Fruit fly (Drosophila melanogaster) whole organism, embryonic: ENCODE data around the gene eEF1alpha2.

Source experiments
- Abd-B ChIP-seq: fragments of 200-800 bp; sonication (Bioruptor generic); optimal IDR thresholded peaks from 2 replicates; lab custom pipeline; 2018; ENCODE audit warnings: missing biosample characterization, mild to moderate bottlenecking, missing genetic modification characterization, moderate library complexity
- BEAF-32 ChIP-seq: fragments of 200-800 bp; sonication (Bioruptor generic); optimal IDR thresholded peaks from 3 replicates; lab custom pipeline; 2017; ENCODE audit warnings: missing biosample characterization, missing genetic modification characterization, mild to moderate bottlenecking, moderate library complexity, missing genetic modification reagents
- CG10366 ChIP-seq: fragments of 200-800 bp; sonication (Bioruptor generic); IDR thresholded peaks from 2 replicates; pipeline ENCODE4 v1.3.6; 2022; ENCODE audit warnings: missing biosample characterization, missing genetic modification characterization
- CG11456 ChIP-seq: fragments of 200-800 bp; sonication (Bioruptor generic); IDR thresholded peaks from 3 replicates; pipeline ENCODE4 v1.3.6; 2022; ENCODE audit warnings: missing biosample characterization, missing genetic modification characterization
- CG13296 ChIP-seq: fragments of 200-800 bp; sonication (Bioruptor generic); optimal IDR thresholded peaks from 3 replicates; lab custom pipeline; 2018; ENCODE audit warnings: missing biosample characterization, mild to moderate bottlenecking, missing genetic modification characterization
- CG13624 ChIP-seq: fragments of 200-800 bp; sonication (Bioruptor generic); optimal IDR thresholded peaks from 2 replicates; lab custom pipeline; 2016; ENCODE audit warnings: missing biosample characterization, missing genetic modification characterization
- CG14860 ChIP-seq: fragments of 200-800 bp; sonication (Bioruptor generic); IDR thresholded peaks from 3 replicates; pipeline ENCODE4 v1.3.6; 2022; ENCODE audit warnings: missing biosample characterization, missing genetic modification characterization; ENCODE audit not compliant: partially characterized antibody
- CG15514 ChIP-seq: fragments of 200-800 bp; sonication (Bioruptor generic); optimal IDR thresholded peaks from 3 replicates; lab custom pipeline; 2017; ENCODE audit warnings: missing biosample characterization, missing genetic modification characterization, mild to moderate bottlenecking, moderate library complexity, missing genetic modification reagents
- CG15601 ChIP-seq: fragments of 200-800 bp; sonication (Bioruptor generic); optimal IDR thresholded peaks from 3 replicates; lab custom pipeline; 2019; ENCODE audit warnings: missing biosample characterization, mild to moderate bottlenecking, missing genetic modification characterization, moderate library complexity
- CG16813 ChIP-seq: fragments of 200-800 bp; sonication (Bioruptor generic); IDR thresholded peaks from 3 replicates; pipeline ENCODE4 v1.3.6; 2022; ENCODE audit warnings: missing biosample characterization, missing genetic modification characterization; ENCODE audit not compliant: partially characterized antibody
- CG1792 ChIP-seq: fragments of 200-800 bp; sonication (Bioruptor generic); optimal IDR thresholded peaks from 2 replicates; lab custom pipeline; 2016; ENCODE audit warnings: missing biosample characterization, missing genetic modification characterization
- CG18619 ChIP-seq: fragments of 200-800 bp; sonication (Bioruptor generic); optimal IDR thresholded peaks from 3 replicates; lab custom pipeline; 2017; ENCODE audit warnings: missing biosample characterization, mild to moderate bottlenecking, missing genetic modification characterization
- CG2129 ChIP-seq: fragments of 200-800 bp; sonication (Bioruptor generic); IDR thresholded peaks from 2 replicates; pipeline ENCODE4 v1.3.6; 2022; ENCODE audit warnings: missing biosample characterization, missing genetic modification characterization; ENCODE audit not compliant: partially characterized antibody
- CG30431 ChIP-seq: fragments of 200-800 bp; sonication (Bioruptor generic); optimal IDR thresholded peaks from 2 replicates; lab custom pipeline; 2017; ENCODE audit warnings: missing biosample characterization, missing genetic modification characterization
- CG31365 ChIP-seq: fragments of 200-800 bp; sonication (Bioruptor generic); optimal IDR thresholded peaks from 2 replicates; lab custom pipeline; 2018; ENCODE audit warnings: missing biosample characterization, mild to moderate bottlenecking, missing genetic modification characterization
- CG3995 ChIP-seq: fragments of 200-800 bp; sonication (Bioruptor generic); optimal IDR thresholded peaks from 3 replicates; lab custom pipeline; 2016; ENCODE audit warnings: missing biosample characterization, missing genetic modification characterization
- CG4820 ChIP-seq: fragments of 200-800 bp; sonication (Bioruptor generic); optimal IDR thresholded peaks from 3 replicates; lab custom pipeline; 2016; ENCODE audit warnings: missing biosample characterization, missing genetic modification characterization
- CG6689 ChIP-seq: fragments of 200-800 bp; sonication (Bioruptor generic); IDR thresholded peaks from 2 replicates; pipeline ENCODE4 v1.3.6; 2022; ENCODE audit warnings: missing biosample characterization, missing genetic modification characterization
- CG7745 ChIP-seq: fragments of 200-800 bp; sonication (Bioruptor generic); optimal IDR thresholded peaks from 2 replicates; lab custom pipeline; 2018; ENCODE audit warnings: missing biosample characterization, mild to moderate bottlenecking, missing genetic modification characterization, moderate library complexity
- CG8089 ChIP-seq: fragments of 200-800 bp; sonication (Bioruptor generic); optimal IDR thresholded peaks from 3 replicates; lab custom pipeline; 2016; ENCODE audit warnings: missing biosample characterization, missing genetic modification characterization
- CG8290 ChIP-seq, 3 experiments: fragments of 200-800 bp; sonication (Bioruptor generic); optimal IDR thresholded peaks; 2 replicates each; lab custom pipeline; 2016 to 2019; ENCODE audit warnings: missing biosample characterization in 3 of 3, missing genetic modification characterization in 3 of 3, mild to moderate bottlenecking in 2 of 3, moderate library complexity in 1 of 3
- CG8388 ChIP-seq: fragments of 200-800 bp; sonication (Bioruptor generic); optimal IDR thresholded peaks from 2 replicates; lab custom pipeline; 2019; ENCODE audit warnings: missing biosample characterization, mild to moderate bottlenecking, missing genetic modification characterization, moderate library complexity
- Dbx ChIP-seq: fragments of 200-800 bp; sonication (Bioruptor generic); IDR thresholded peaks from 3 replicates; pipeline ENCODE4 v1.3.6; 2022; ENCODE audit warnings: missing biosample characterization, missing genetic modification characterization
- Doc2 ChIP-seq: fragments of 200-800 bp; sonication (Bioruptor generic); IDR thresholded peaks from 2 replicates; pipeline ENCODE4 v1.3.6; 2022; ENCODE audit warnings: missing biosample characterization, missing genetic modification characterization
- Dp ChIP-seq: fragments of 200-800 bp; sonication (Bioruptor generic); optimal IDR thresholded peaks from 2 replicates; lab custom pipeline; 2018; ENCODE audit warnings: missing biosample characterization, mild to moderate bottlenecking, missing genetic modification characterization, moderate library complexity
- ERR ChIP-seq: fragments of 200-800 bp; sonication (Bioruptor generic); optimal IDR thresholded peaks from 2 replicates; lab custom pipeline; 2016; ENCODE audit warnings: missing biosample characterization, missing genetic modification characterization
- Eip74EF ChIP-seq, 2 experiments: fragments of 200-800 bp in 1 of 2; fragments of >200 bp in 1 of 2; sonication (Bioruptor generic) in 1 of 2; optimal IDR thresholded peaks; 2 replicates each; lab custom pipeline; 2017 to 2019; ENCODE audit warnings: missing biosample characterization in 2 of 2, missing genetic modification characterization in 2 of 2, mild to moderate bottlenecking in 1 of 2, moderate library complexity in 1 of 2
- GATAe ChIP-seq: fragments of 200-800 bp; sonication (Bioruptor generic); conservative IDR thresholded peaks from 2 replicates; pipeline ENCODE4 v1.3.6; 2022; ENCODE audit warnings: missing biosample characterization, missing genetic modification characterization
- Gug ChIP-seq: fragments of 200-800 bp; sonication (Bioruptor generic); IDR thresholded peaks from 4 replicates; pipeline ENCODE4 v1.3.6; 2022; ENCODE audit warnings: missing biosample characterization, missing genetic modification characterization
- Pdp1 ChIP-seq, 2 experiments: fragments of 200-800 bp; sonication (Bioruptor generic); optimal IDR thresholded peaks; 3 replicates each; lab custom pipeline; 2016; ENCODE audit warnings: missing biosample characterization in 2 of 2, missing genetic modification characterization in 2 of 2, mild to moderate bottlenecking in 1 of 2, moderate library complexity in 1 of 2
- Scr ChIP-seq: fragments of 200-800 bp; sonication (Bioruptor generic); IDR thresholded peaks from 2 replicates; pipeline ENCODE4 v1.3.6; 2022; ENCODE audit warnings: missing biosample characterization, missing genetic modification characterization; ENCODE audit not compliant: partially characterized antibody
- Sox102F ChIP-seq: fragments of 200-800 bp; sonication (Bioruptor generic); optimal IDR thresholded peaks from 2 replicates; lab custom pipeline; 2018; ENCODE audit warnings: missing biosample characterization, mild to moderate bottlenecking, missing genetic modification characterization, moderate library complexity
- TFAM ChIP-seq: fragments of 200-800 bp; sonication (Bioruptor generic); optimal IDR thresholded peaks from 2 replicates; lab custom pipeline; 2017; ENCODE audit warnings: missing biosample characterization, missing genetic modification characterization, inconsistent platforms
- Trl ChIP-seq, 3 experiments: fragments of >200 bp in 2 of 3; fragments of 200-800 bp in 1 of 3; sonication (Bioruptor generic) in 1 of 3; optimal IDR thresholded peaks; 2 replicates in 1 of 3; 3 replicates in 2 of 3; lab custom pipeline; 2016 to 2017; ENCODE audit warnings: missing biosample characterization in 1 of 3, missing genetic modification characterization in 1 of 3
- bab2 ChIP-seq: fragments of 200-800 bp; sonication (Bioruptor generic); optimal IDR thresholded peaks from 2 replicates; lab custom pipeline; 2016; ENCODE audit warnings: missing biosample characterization, missing genetic modification characterization
- chinmo ChIP-seq: fragments of 200-800 bp; sonication (Bioruptor generic); IDR thresholded peaks from 4 replicates; pipeline ENCODE4 v1.3.6; 2022; ENCODE audit warnings: missing biosample characterization, missing genetic modification characterization; ENCODE audit not compliant: partially characterized antibody
- da ChIP-seq: fragments of 200-800 bp; sonication (Bioruptor generic); optimal IDR thresholded peaks from 2 replicates; lab custom pipeline; 2016; ENCODE audit warnings: missing biosample characterization, missing genetic modification characterization
- dimm ChIP-seq: fragments of 200-800 bp; sonication (Bioruptor generic); IDR thresholded peaks from 2 replicates; pipeline ENCODE4 v1.3.6; 2022; ENCODE audit warnings: missing biosample characterization, missing genetic modification characterization
- dm ChIP-seq: fragments of 200-800 bp; sonication (Bioruptor generic); optimal IDR thresholded peaks from 3 replicates; lab custom pipeline; 2016; ENCODE audit warnings: missing biosample characterization, missing genetic modification characterization
- gcm ChIP-seq: fragments of 200-800 bp; sonication (Bioruptor generic); optimal IDR thresholded peaks from 2 replicates; lab custom pipeline; 2019; ENCODE audit warnings: missing biosample characterization, mild to moderate bottlenecking, missing genetic modification characterization, moderate library complexity
- gsb-n ChIP-seq: fragments of 200-800 bp; sonication (Bioruptor generic); optimal IDR thresholded peaks from 3 replicates; lab custom pipeline; 2018; ENCODE audit warnings: missing biosample characterization, mild to moderate bottlenecking, missing genetic modification characterization
- inv ChIP-seq: fragments of 200-800 bp; sonication (Bioruptor generic); IDR thresholded peaks from 2 replicates; pipeline ENCODE4 v1.3.6; 2022; ENCODE audit warnings: missing biosample characterization, missing genetic modification characterization; ENCODE audit not compliant: partially characterized antibody
- shn ChIP-seq: fragments of 200-800 bp; sonication (Bioruptor generic); optimal IDR thresholded peaks from 3 replicates; lab custom pipeline; 2016; ENCODE audit warnings: missing biosample characterization, missing genetic modification characterization
- sim ChIP-seq: fragments of 200-800 bp; sonication (Bioruptor generic); IDR thresholded peaks from 2 replicates; pipeline ENCODE4 v1.3.6; 2022; ENCODE audit warnings: missing biosample characterization, missing genetic modification characterization
- sr ChIP-seq: fragments of 200-800 bp; sonication (Bioruptor generic); IDR thresholded peaks from 3 replicates; pipeline ENCODE4 v1.3.6; 2022; ENCODE audit warnings: missing biosample characterization, missing genetic modification characterization
- wor ChIP-seq: fragments of 200-800 bp; sonication (Bioruptor generic); IDR thresholded peaks from 2 replicates; pipeline ENCODE4 v1.3.6; 2022; ENCODE audit warnings: missing biosample characterization, missing genetic modification characterization
- yki ChIP-seq: fragments of >200 bp; optimal IDR thresholded peaks from 3 replicates; lab custom pipeline; 2018

The eEF1alpha2 gene

DNA sequence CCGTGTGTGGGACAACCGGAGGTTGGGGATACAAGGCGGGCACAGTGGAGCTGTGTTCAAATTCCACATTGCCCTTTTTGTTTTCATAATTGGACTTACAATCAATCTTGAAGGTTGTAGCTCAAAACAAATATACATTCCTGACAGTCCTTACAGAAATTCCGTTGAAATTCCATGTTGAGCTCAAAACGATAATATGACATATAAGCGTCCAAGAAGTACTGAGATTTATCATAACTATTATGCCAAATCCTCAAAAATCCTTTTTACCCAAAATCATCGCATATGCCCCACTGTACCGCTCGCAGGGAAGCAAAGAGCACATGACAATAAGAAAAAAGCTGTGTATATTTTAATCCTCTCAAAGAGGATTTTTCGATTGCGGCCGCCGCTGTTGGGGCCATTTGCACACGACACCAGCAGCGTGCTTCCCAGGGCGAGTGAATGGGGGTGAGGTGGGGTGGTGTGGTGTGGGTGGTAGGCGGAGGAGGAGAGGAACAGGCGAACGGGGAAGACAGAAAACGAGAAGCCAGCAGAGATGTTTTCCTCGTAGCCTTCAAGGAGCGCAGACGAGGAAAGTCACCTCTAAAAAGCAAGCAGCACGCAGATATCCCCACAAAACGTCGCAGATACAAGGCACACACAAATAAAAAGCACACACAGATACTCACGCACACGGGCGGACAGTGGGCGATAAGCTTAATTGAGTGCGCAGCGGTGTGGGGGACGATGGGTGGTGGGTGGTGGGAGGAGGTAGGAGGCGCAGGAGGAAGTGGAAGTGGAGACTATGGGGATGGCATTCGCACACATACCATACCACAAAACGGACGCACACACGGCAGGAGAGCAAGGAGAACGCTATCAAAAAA lies 20.7 kb upstream of the eEF1alpha2 start (continued):
- TF ChIP-seq ERR (GFP tag; lab: Kevin White, UChicago) (peak; percentile 63), wor (GFP tag; lab: Robert Waterston, UW) (peak; percentile 45; the same call in 1 of the 2 replicates), CG8290 (GFP tag; optimal IDR thresholded peaks at IDR 0.05; lab: Kevin White, UChicago) (no peak), CG8290 (tag; optimal IDR thresholded peaks at IDR 0.05; lab: Kevin White, UChicago) (peak in 1 of 2 experiments; percentile 51), CG13624 (GFP tag; lab: Kevin White, UChicago) (peak; percentile 76), CG8089 (GFP tag; lab: Kevin White, UChicago) (peak; percentile 41), CG11456 (GFP tag; lab: Robert Waterston, UW) (no peak), CG18619 (GFP tag; lab: Kevin White, UChicago) (peak; percentile 65), da (GFP tag; lab: Kevin White, UChicago) (no peak), Doc2 (GFP tag; lab: Robert Waterston, UW) (no peak), CG3995 (GFP tag; lab: Kevin White, UChicago) (no peak), dm (no peak), Scr (no peak), CG8388 (GFP tag; lab: Kevin White, UChicago) (peak; percentile 43), CG2129 (GFP tag; lab: Robert Waterston, UW) (no peak), gcm (GFP tag; lab: Kevin White, UChicago) (no peak), Dbx (GFP tag; lab: Robert Waterston, UW) (0 out of 3 replicates have a peak, but pooled peaks have one; percentile 17), CG15601 (tag; lab: Kevin White, UChicago) (peak; percentile 2), gsb-n (tag; lab: Kevin White, UChicago) (peak; percentile 17), CG15514 (peak; percentile 50), sr (GFP tag; lab: Robert Waterston, UW) (peak; percentile 45; the same call in 1 of the 3 replicates), BEAF-32 (GFP tag; lab: Kevin White, UChicago) (no peak), Pdp1 (GFP tag; optimal IDR thresholded peaks at IDR 0.05; lab: Kevin White, UChicago) (peak; percentile 25 to 47), Trl (optimal IDR thresholded peaks at IDR 0.05; lab: Kevin White, UChicago) (no peak), Trl (GFP tag; optimal IDR thresholded peaks at IDR 0.05; lab: Kevin White, UChicago) (peak; percentile 55), Abd-B (GFP tag; lab: Kevin White, UChicago) (peak; percentile 59), inv (GFP tag; lab: Robert Waterston, UW) (no peak), CG6689 (GFP tag; lab: Robert Waterston, UW) (peak; percentile 53; the same call in 1 of the 2 replicates), GATAe (GFP tag; lab: Robert Waterston, UW) (no peak), CG30431 (GFP tag; lab: Kevin White, UChicago) (peak; percentile 60), Gug (GFP tag; lab: Robert Waterston, UW) (peak; percentile 52; the same call in 2 of the 4 replicates), CG10366 (peak; percentile 51), CG4820 (GFP tag; lab: Kevin White, UChicago) (no peak), CG13296 (peak; percentile 53), chinmo (GFP tag; lab: Robert Waterston, UW) (0 out of 4 replicates have a peak, but pooled peaks have one; percentile 40), CG7745 (tag; lab: Kevin White, UChicago) (no peak), CG31365 (tag; lab: Kevin White, UChicago) (no peak), dimm (no peak), yki (lab: Kevin White, UChicago) (no peak), CG16813 (GFP tag; lab: Robert Waterston, UW) (no peak), TFAM (GFP tag; lab: Kevin White, UChicago) (no peak), Dp (GFP tag; lab: Kevin White, UChicago) (no peak), Sox102F (GFP tag; lab: Kevin White, UChicago) (peak; percentile 68), shn (GFP tag; lab: Kevin White, UChicago) (peak; percentile 73), CG14860 (GFP tag; lab: Robert Waterston, UW) (no peak), bab2 (peak; percentile 48), sim (GFP tag; lab: Robert Waterston, UW) (no peak), Eip74EF (GFP tag; optimal IDR thresholded peaks at IDR 0.05; lab: Kevin White, UChicago) (peak in 1 of 2 experiments; percentile 38), CG1792 (GFP tag; lab: Kevin White, UChicago) (peak; percentile 57)
